Worm (Caenorhabditis elegans): Measurements from ENCODE around the gene sre-28.

- TF ChIP-seq sdc-2 (tag; optimal IDR thresholded peaks at IDR 0.05): no peak
- TF ChIP-seq elt-2 (tag; optimal IDR thresholded peaks at IDR 0.05): no peak
- TF ChIP-seq T23F11.4 (GFP tag; optimal IDR thresholded peaks at IDR 0.05): no peak
These were observed 29.2 kb upstream of the sre-28 start, which contains the start of gene mec-9 for ce11 chrV:9915021-9915420.
